Worm (Caenorhabditis elegans) whole organism, young adult: ENCODE results near the gene F41F3.9.

Source experiments
- D2030.7 ChIP-seq: fragments of 200-800 bp; sonication (Bioruptor generic); IDR thresholded peaks from 2 replicates; pipeline ENCODE4 v1.3.6; 2022; ENCODE audit warnings: missing genetic modification reagents, missing genetic modification characterization, missing compliant biosample characterization
- F22D6.2 ChIP-seq: sonication (generic microtip); optimal IDR thresholded peaks from 2 replicates; lab custom pipeline; 2016; ENCODE audit warnings: mild to moderate bottlenecking, missing genetic modification characterization, missing compliant biosample characterization
- F23B12.7 ChIP-seq: sonication (generic microtip); optimal IDR thresholded peaks from 2 replicates; lab custom pipeline; 2017; ENCODE audit warnings: missing genetic modification characterization, mild to moderate bottlenecking, missing compliant biosample characterization, antibody characterized with exemption, moderate library complexity; ENCODE audit not compliant: insufficient read depth
- F37B4.10 ChIP-seq: fragments of 200-800 bp; sonication (Bioruptor generic); IDR thresholded peaks from 2 replicates; pipeline ENCODE4 v1.3.6; 2022; ENCODE audit warnings: missing genetic modification characterization, missing compliant biosample characterization
- F52B5.7 ChIP-seq: sonication (generic microtip); optimal IDR thresholded peaks from 2 replicates; lab custom pipeline; 2016; ENCODE audit warnings: mild to moderate bottlenecking, missing genetic modification characterization, missing compliant biosample characterization
- F57A8.1 ChIP-seq: fragments of 200-800 bp; sonication (Bioruptor generic); optimal IDR thresholded peaks from 2 replicates; lab custom pipeline; 2018; ENCODE audit warnings: mild to moderate bottlenecking, missing genetic modification characterization, moderate library complexity, missing compliant biosample characterization
- F57C9.4 ChIP-seq: sonication (generic microtip); optimal IDR thresholded peaks from 2 replicates; lab custom pipeline; 2017; ENCODE audit warnings: mild to moderate bottlenecking, missing genetic modification characterization, missing compliant biosample characterization
- T26A5.8 ChIP-seq: sonication (generic microtip); optimal IDR thresholded peaks from 2 replicates; lab custom pipeline; 2016; ENCODE audit warnings: missing genetic modification characterization, missing compliant biosample characterization
- Y56A3A.18 ChIP-seq: fragments of 200-800 bp; sonication (Bioruptor generic); IDR thresholded peaks from 2 replicates; pipeline ENCODE4 v1.3.6; 2022; ENCODE audit warnings: missing genetic modification reagents, missing genetic modification characterization, missing compliant biosample characterization
- Y67H2A.10 ChIP-seq: fragments of 200-800 bp; sonication (Bioruptor generic); conservative IDR thresholded peaks from 2 replicates; pipeline ENCODE4 v1.3.6; 2022; ENCODE audit warnings: missing genetic modification reagents, missing genetic modification characterization, missing compliant biosample characterization
- Y95B8A.8 ChIP-seq: fragments of 200-800 bp; sonication (Bioruptor generic); IDR thresholded peaks from 2 replicates; pipeline ENCODE4 v1.3.6; 2022; ENCODE audit warnings: missing genetic modification reagents, missing genetic modification characterization, missing compliant biosample characterization
- akir-1 ChIP-seq: fragments of 200-800 bp; sonication (Bioruptor generic); optimal IDR thresholded peaks from 2 replicates; lab custom pipeline; 2018; ENCODE audit warnings: mild to moderate bottlenecking, missing genetic modification characterization, moderate library complexity, missing compliant biosample characterization
- athp-1 ChIP-seq: sonication (generic microtip); optimal IDR thresholded peaks from 2 replicates; lab custom pipeline; 2017; ENCODE audit warnings: mild to moderate bottlenecking, missing genetic modification characterization, missing compliant biosample characterization
- attf-3 ChIP-seq: fragments of 200-800 bp; sonication (Bioruptor generic); conservative IDR thresholded peaks from 2 replicates; pipeline ENCODE4 v1.3.6; 2022; ENCODE audit warnings: missing genetic modification reagents, missing genetic modification characterization, missing compliant biosample characterization
- attf-5 ChIP-seq: fragments of 200-800 bp; sonication (Bioruptor generic); optimal IDR thresholded peaks from 2 replicates; lab custom pipeline; 2018; ENCODE audit warnings: mild to moderate bottlenecking, missing genetic modification characterization, missing compliant biosample characterization
- chd-7 ChIP-seq: sonication (generic microtip); optimal IDR thresholded peaks from 2 replicates; lab custom pipeline; 2016; ENCODE audit warnings: mild to moderate bottlenecking, missing genetic modification characterization, moderate library complexity, missing compliant biosample characterization
- efl-1 ChIP-seq: fragments of 150-350 bp; optimal IDR thresholded peaks from 2 replicates; lab custom pipeline; 2014; ENCODE audit warnings: missing biosample characterization, missing genetic modification reagents, missing genetic modification characterization
- ekl-4 ChIP-seq: fragments of 200-800 bp; sonication (Bioruptor generic); IDR thresholded peaks from 2 replicates; pipeline ENCODE4 v1.3.6; 2022; ENCODE audit warnings: missing genetic modification reagents, missing genetic modification characterization, missing compliant biosample characterization
- gei-17 ChIP-seq: fragments of 200-800 bp; sonication (Bioruptor generic); optimal IDR thresholded peaks from 2 replicates; lab custom pipeline; 2018; ENCODE audit warnings: mild to moderate bottlenecking, missing genetic modification characterization, missing compliant biosample characterization
- hmg-1.2 ChIP-seq: fragments of 200-800 bp; sonication (Bioruptor generic); IDR thresholded peaks from 2 replicates; pipeline ENCODE4 v1.3.6; 2022; ENCODE audit warnings: missing genetic modification reagents, missing genetic modification characterization, missing compliant biosample characterization
- hrde-1 ChIP-seq: sonication (generic microtip); optimal IDR thresholded peaks from 2 replicates; lab custom pipeline; 2016; ENCODE audit warnings: missing genetic modification characterization, mild to moderate bottlenecking, missing compliant biosample characterization, moderate library complexity, missing genotype, missing genetic modification reagents, borderline replicate concordance
- let-526 ChIP-seq: fragments of 200-800 bp; sonication (Bioruptor generic); IDR thresholded peaks from 2 replicates; pipeline ENCODE4 v1.3.6; 2022; ENCODE audit warnings: missing genetic modification reagents, missing genetic modification characterization, missing compliant biosample characterization
- lin-40 ChIP-seq: sonication (generic microtip); optimal IDR thresholded peaks from 2 replicates; lab custom pipeline; 2016; ENCODE audit warnings: missing genetic modification characterization, mild to moderate bottlenecking, missing compliant biosample characterization, missing genotype, missing genetic modification reagents
- lsl-1 ChIP-seq: fragments of 200-800 bp; sonication (Bioruptor generic); optimal IDR thresholded peaks from 2 replicates; lab custom pipeline; 2018; ENCODE audit warnings: mild to moderate bottlenecking, missing genetic modification characterization, moderate library complexity, missing compliant biosample characterization
- madf-10 ChIP-seq: sonication (generic microtip); optimal IDR thresholded peaks from 2 replicates; lab custom pipeline; 2016; ENCODE audit warnings: mild to moderate bottlenecking, missing genetic modification characterization, missing compliant biosample characterization
- madf-6 ChIP-seq: fragments of 200-800 bp; sonication (Bioruptor generic); IDR thresholded peaks from 2 replicates; pipeline ENCODE4 v1.3.6; 2022; ENCODE audit warnings: missing genetic modification reagents, missing genetic modification characterization, missing compliant biosample characterization
- mcd-1 ChIP-seq: fragments of 200-800 bp; sonication (Bioruptor generic); IDR thresholded peaks from 2 replicates; pipeline ENCODE4 v1.3.6; 2022; ENCODE audit warnings: missing genetic modification reagents, missing genetic modification characterization, missing compliant biosample characterization
- nfya-2 ChIP-seq: fragments of 200-800 bp; sonication (Bioruptor generic); IDR thresholded peaks from 2 replicates; pipeline ENCODE4 v1.3.6; 2022; ENCODE audit warnings: missing genetic modification reagents, missing genetic modification characterization, missing compliant biosample characterization
- nfyb-1 ChIP-seq: fragments of 200-800 bp; sonication (Bioruptor generic); IDR thresholded peaks from 2 replicates; pipeline ENCODE4 v1.3.6; 2022; ENCODE audit warnings: missing genetic modification reagents, missing genetic modification characterization, missing compliant biosample characterization
- nhr-179 ChIP-seq: sonication (generic microtip); optimal IDR thresholded peaks from 2 replicates; lab custom pipeline; 2016; ENCODE audit warnings: mild to moderate bottlenecking, missing genetic modification characterization, missing compliant biosample characterization
- nhr-27 ChIP-seq: fragments of 200-800 bp; sonication (Bioruptor generic); optimal IDR thresholded peaks from 2 replicates; lab custom pipeline; 2018; ENCODE audit warnings: mild to moderate bottlenecking, missing genetic modification characterization, moderate library complexity, missing compliant biosample characterization
- nhr-80 ChIP-seq: sonication (generic microtip); optimal IDR thresholded peaks from 2 replicates; lab custom pipeline; 2016; ENCODE audit warnings: missing genetic modification characterization, missing compliant biosample characterization
- nhr-90 ChIP-seq: sonication (generic microtip); optimal IDR thresholded peaks from 2 replicates; lab custom pipeline; 2016; ENCODE audit warnings: missing genotype, mild to moderate bottlenecking, missing genetic modification characterization, missing compliant biosample characterization
- rcor-1 ChIP-seq: fragments of 200-800 bp; sonication (Bioruptor generic); IDR thresholded peaks from 2 replicates; pipeline ENCODE4 v1.3.6; 2022; ENCODE audit warnings: missing genetic modification reagents, missing genetic modification characterization, missing compliant biosample characterization
- rec-8 ChIP-seq, 2 experiments: sonication (generic microtip); optimal IDR thresholded peaks; 2 replicates each; lab custom pipeline; 2016; ENCODE audit warnings: mild to moderate bottlenecking in 2 of 2, missing genetic modification characterization in 2 of 2, missing genetic modification reagents in 2 of 2, missing genotype in 2 of 2, missing biosample characterization in 1 of 2, missing compliant biosample characterization in 1 of 2, moderate library complexity in 1 of 2
- repo-1 ChIP-seq: sonication (generic microtip); optimal IDR thresholded peaks from 2 replicates; lab custom pipeline; 2017; ENCODE audit warnings: mild to moderate bottlenecking, missing genetic modification characterization, missing compliant biosample characterization
- sea-2 ChIP-seq: fragments of 200-800 bp; sonication (Bioruptor generic); IDR thresholded peaks from 2 replicates; pipeline ENCODE4 v1.3.6; 2022; ENCODE audit warnings: missing genetic modification characterization, missing compliant biosample characterization
- snpc-1.1 ChIP-seq: sonication (generic microtip); optimal IDR thresholded peaks from 2 replicates; lab custom pipeline; 2017; ENCODE audit warnings: missing genetic modification characterization, mild to moderate bottlenecking, missing compliant biosample characterization, antibody characterized with exemption, moderate library complexity, missing genotype, missing genetic modification reagents; ENCODE audit not compliant: insufficient read depth
- somi-1 ChIP-seq: fragments of 200-800 bp; sonication (Bioruptor generic); optimal IDR thresholded peaks from 2 replicates; lab custom pipeline; 2018; ENCODE audit warnings: mild to moderate bottlenecking, missing genetic modification characterization, missing compliant biosample characterization
- tlf-1 ChIP-seq: fragments of 200-800 bp; sonication (Bioruptor generic); optimal IDR thresholded peaks from 2 replicates; lab custom pipeline; 2018; ENCODE audit warnings: mild to moderate bottlenecking, missing genetic modification characterization, missing compliant biosample characterization
- ztf-22 ChIP-seq: fragments of 200-800 bp; sonication (Bioruptor generic); optimal IDR thresholded peaks from 2 replicates; lab custom pipeline; 2018; ENCODE audit warnings: mild to moderate bottlenecking, missing genetic modification characterization, moderate library complexity, missing compliant biosample characterization
- ztf-28 ChIP-seq: fragments of 200-800 bp; sonication (Bioruptor generic); IDR thresholded peaks from 2 replicates; pipeline ENCODE4 v1.3.6; 2022; ENCODE audit warnings: missing genetic modification reagents, missing genetic modification characterization, missing compliant biosample characterization

The F41F3.9 gene

ce11 chrV:4640501-4641150, 14.6 kb upstream of the F41F3.9 start:
- peak; percentile 32 for TF ChIP-seq nhr-80
- TF ChIP-seq F57C9.4 (tag; lab: Kevin White, UChicago) = no peak

ce11 chrV:4642691-4643090, 12.6 kb upstream of the F41F3.9 start, which contains the start of gene soc-1:
TSS of gene soc-1 (plus strand) at chrV:4642952.
- TF ChIP-seq madf-10 (tag; lab: Kevin White, UChicago) (no peak), lin-40 (tag; lab: Kevin White, UChicago) (no peak), F22D6.2 (tag; lab: Kevin White, UChicago) (no peak), snpc-1.1 (tag; lab: Kevin White, UChicago) (no peak), ztf-28 (GFP tag; lab: Robert Waterston, UW) (no peak), akir-1 (GFP tag; lab: Kevin White, UChicago) (no peak), ztf-22 (GFP tag; lab: Kevin White, UChicago) (no peak), F23B12.7 (tag; lab: Kevin White, UChicago) (no peak), mcd-1 (no peak), F52B5.7 (no peak), nfya-2 (GFP tag; lab: Robert Waterston, UW) (no peak)

ce11 chrV:4647279-4647819, 7.9 kb upstream of the F41F3.9 start:
- TF ChIP-seq tlf-1 (no peak), efl-1 (GFP tag; lab: Kevin White, UChicago) (no peak), sea-2 (GFP tag; lab: Robert Waterston, UW) (no peak), mcd-1 (no peak), somi-1 (GFP tag; lab: Kevin White, UChicago) (no peak), Y67H2A.10 (GFP tag; lab: Robert Waterston, UW) (no peak), Y56A3A.18 (GFP tag; lab: Robert Waterston, UW) (no peak), D2030.7 (GFP tag; lab: Robert Waterston, UW) (no peak), ztf-28 (GFP tag; lab: Robert Waterston, UW) (no peak), nhr-90 (tag; lab: Kevin White, UChicago) (no peak), nfyb-1 (GFP tag; lab: Robert Waterston, UW) (no peak), rcor-1 (no peak), athp-1 (tag; lab: Kevin White, UChicago) (no peak), F57A8.1 (no peak), hrde-1 (tag; lab: Kevin White, UChicago) (no peak), let-526 (GFP tag; lab: Robert Waterston, UW) (no peak)

- no peak for TF ChIP-seq gei-17
- no peak for TF ChIP-seq Y95B8A.8 (GFP tag; lab: Robert Waterston, UW)
- no peak for TF ChIP-seq lsl-1
- no peak for TF ChIP-seq nhr-27
- TF ChIP-seq attf-3 (GFP tag; lab: Robert Waterston, UW) = no peak
- no peak for TF ChIP-seq F37B4.10 (GFP tag; lab: Robert Waterston, UW)
- peak; percentile 16 for TF ChIP-seq attf-5 (GFP tag; lab: Kevin White, UChicago)
- TF ChIP-seq hmg-1.2 = no peak
- TF ChIP-seq F22D6.2 (tag; lab: Kevin White, UChicago) = no peak
- no peak for TF ChIP-seq T26A5.8
- TF ChIP-seq chd-7 = peak; percentile 33
- TF ChIP-seq Y67H2A.10 (GFP tag; lab: Robert Waterston, UW) = no peak
- TF ChIP-seq repo-1 = peak; percentile 24
- TF ChIP-seq ztf-22 (GFP tag; lab: Kevin White, UChicago) = peak; percentile 4
- 0 out of 2 replicates have a peak, but pooled peaks have one; percentile 24 for TF ChIP-seq ekl-4 (GFP tag; lab: Robert Waterston, UW)
- no peak for TF ChIP-seq rec-8 (tag; optimal IDR thresholded peaks at IDR 0.05; lab: Kevin White, UChicago)
- TF ChIP-seq F52B5.7 = peak; percentile 65
- no peak for TF ChIP-seq somi-1 (GFP tag; lab: Kevin White, UChicago)
- no peak for TF ChIP-seq madf-6
- TF ChIP-seq nhr-179 (tag; lab: Kevin White, UChicago) = no peak
Observed at ce11 chrV:4647857-4648256, 7.4 kb upstream of the F41F3.9 start, which contains the start of gene F41F3.3. TSS of gene F41F3.3 (minus strand) at chrV:4648239.
